Worm (Caenorhabditis elegans) whole organism, mixed stage, embryonic: Measurements from ENCODE around the gene T02C1.1.

Experiments used
- ceh-43 ChIP-seq: fragments of 200-800 bp; sonication (Bioruptor generic); optimal IDR thresholded peaks from 2 replicates; lab custom pipeline; 2018; ENCODE audit warnings: mild to moderate bottlenecking, missing genetic modification characterization, moderate library complexity, missing compliant biosample characterization
- mep-1 ChIP-seq: fragments of 150-350 bp; optimal IDR thresholded peaks from 2 replicates; lab custom pipeline; 2017; ENCODE audit warnings: missing biosample characterization, missing genetic modification reagents, missing genetic modification characterization, inconsistent platforms
- nhr-12 ChIP-seq: fragments of 150-350 bp; optimal IDR thresholded peaks from 2 replicates; lab custom pipeline; 2014; ENCODE audit warnings: missing biosample characterization, missing genetic modification characterization
- nhr-2 ChIP-seq: fragments of 150-350 bp; optimal IDR thresholded peaks from 2 replicates; lab custom pipeline; 2014; ENCODE audit warnings: missing biosample characterization, missing genetic modification characterization
- nhr-76 ChIP-seq: sonication (generic microtip); optimal IDR thresholded peaks from 2 replicates; lab custom pipeline; 2017; ENCODE audit warnings: missing biosample characterization, missing genetic modification characterization
- tbx-8 ChIP-seq: fragments of 200-800 bp; sonication (Bioruptor generic); optimal IDR thresholded peaks from 2 replicates; lab custom pipeline; 2018; ENCODE audit warnings: mild to moderate bottlenecking, missing genetic modification characterization, moderate library complexity, missing compliant biosample characterization
- unc-62 ChIP-seq: fragments of 150-350 bp; optimal IDR thresholded peaks from 2 replicates; lab custom pipeline; 2014; ENCODE audit warnings: missing biosample characterization, missing genetic modification reagents, missing genetic modification characterization

ce11 chrIII:9272107-9272506 is 24.8 kb downstream of the T02C1.1 start:
- no peak for TF ChIP-seq nhr-2
- TF ChIP-seq nhr-76, result no peak
- TF ChIP-seq ceh-43 (GFP tag; lab: Kevin White, UChicago), result no peak
- TF ChIP-seq nhr-12 (tag; lab: Kevin White, UChicago), result no peak
- no peak for TF ChIP-seq tbx-8 (GFP tag; lab: Kevin White, UChicago)
- no peak for TF ChIP-seq unc-62
- TF ChIP-seq mep-1 (tag; lab: Kevin White, UChicago), result no peak
